Worm (Caenorhabditis elegans): Measurements from ENCODE around the gene srg-61.

Gene srg-61

DNA sequence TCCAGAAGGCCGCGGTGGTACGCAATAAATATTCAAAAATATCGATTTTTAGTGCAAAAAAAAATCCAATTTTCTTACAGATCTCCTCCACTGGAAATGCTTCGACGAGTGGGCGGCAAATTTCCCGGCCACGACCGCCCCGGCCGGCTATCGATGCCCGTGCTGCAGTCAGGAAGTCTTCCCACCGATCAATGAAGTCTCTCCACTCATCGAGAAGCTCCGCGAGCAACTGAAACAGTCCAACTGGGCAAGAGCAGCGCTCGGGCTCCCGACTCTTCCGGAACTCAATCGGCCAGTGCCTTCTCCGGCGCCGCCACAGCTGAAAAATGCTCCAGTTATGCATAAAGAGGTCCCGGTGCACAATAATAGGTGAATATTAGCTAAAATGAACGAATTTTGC is 44.2 kb downstream of the srg-61 start, which contains the start of gene Y45G12B.3:
Gene Y45G12B.3 (minus strand): TSS at position 320 of the 400 bp plus-strand sequence.
- no peak for TF ChIP-seq ceh-30 (tag; optimal IDR thresholded peaks at IDR 0.05)
- TF ChIP-seq K02D7.2 (tag; optimal IDR thresholded peaks at IDR 0.05), result no peak
- no peak for TF ChIP-seq fkh-6 (tag; optimal IDR thresholded peaks at IDR 0.05)
- TF ChIP-seq ets-4 (tag; optimal IDR thresholded peaks at IDR 0.05), result no peak
- no peak for TF ChIP-seq nhr-232 (tag; optimal IDR thresholded peaks at IDR 0.05)
- TF ChIP-seq lin-11 (tag; optimal IDR thresholded peaks at IDR 0.05), result no peak
- TF ChIP-seq dmd-4 (tag; optimal IDR thresholded peaks at IDR 0.05; ENCODE audit: borderline replicate concordance), result no peak
- TF ChIP-seq lim-6 (tag; optimal IDR thresholded peaks at IDR 0.05), result no peak
- no peak for TF ChIP-seq F13H6.1 (tag; optimal IDR thresholded peaks at IDR 0.05)
- no peak for TF ChIP-seq C38D4.7 (GFP tag; optimal IDR thresholded peaks at IDR 0.05)
- no peak for TF ChIP-seq nhr-11 (tag; optimal IDR thresholded peaks at IDR 0.05)
- no peak for TF ChIP-seq eyg-1 (tag; optimal IDR thresholded peaks at IDR 0.05)

DNA sequence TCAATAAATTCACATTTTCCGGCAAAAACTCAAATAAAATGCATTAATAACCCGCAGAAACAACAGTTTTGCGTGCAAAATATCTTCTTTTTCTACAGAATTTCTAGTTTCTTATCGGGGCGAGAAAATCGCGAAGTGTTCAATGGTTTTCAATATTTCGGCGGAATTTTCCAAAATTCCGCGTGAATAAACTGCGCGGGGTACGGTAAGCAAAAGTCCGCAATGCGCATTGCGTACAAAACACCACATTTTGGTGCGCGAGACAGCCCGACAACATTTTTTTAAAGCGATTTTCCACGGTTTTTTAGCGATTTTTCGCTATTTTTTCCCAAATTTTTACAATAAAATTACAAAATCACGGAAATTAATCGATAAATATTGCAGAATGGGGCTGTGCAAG is 45.7 kb downstream of the srg-61 start, which contains the start of gene Y45G12B.2:
Gene Y45G12B.2 (plus strand): TSS at position 383 of the 400 bp plus-strand sequence.
- TF ChIP-seq hlh-6 (tag; optimal IDR thresholded peaks at IDR 0.05) (no peak), sdc-2 (tag; optimal IDR thresholded peaks at IDR 0.05) (no peak), che-1 (tag; optimal IDR thresholded peaks at IDR 0.05) (no peak), ceh-34 (tag; optimal IDR thresholded peaks at IDR 0.05) (no peak), pat-9 (tag; optimal IDR thresholded peaks at IDR 0.05) (no peak), nfya-1 (tag; optimal IDR thresholded peaks at IDR 0.05) (peak; percentile 78), tbx-7 (tag; optimal IDR thresholded peaks at IDR 0.05) (no peak), ceh-31 (tag; optimal IDR thresholded peaks at IDR 0.05) (peak; percentile 36), F13H6.1 (tag; optimal IDR thresholded peaks at IDR 0.05) (no peak), nhr-11 (tag; optimal IDR thresholded peaks at IDR 0.05) (no peak), C38D4.7 (GFP tag; optimal IDR thresholded peaks at IDR 0.05) (no peak), mec-3 (tag; optimal IDR thresholded peaks at IDR 0.05; ENCODE audit: borderline replicate concordance) (no peak), ahr-1 (tag; optimal IDR thresholded peaks at IDR 0.05) (no peak), ceh-18 (tag; optimal IDR thresholded peaks at IDR 0.05) (peak; percentile 51), unc-55 (GFP tag; optimal IDR thresholded peaks at IDR 0.05) (no peak), ceh-30 (tag; optimal IDR thresholded peaks at IDR 0.05) (peak; percentile 4), pros-1 (tag; optimal IDR thresholded peaks at IDR 0.05) (no peak), fax-1 (tag; optimal IDR thresholded peaks at IDR 0.05) (no peak), tbx-2 (tag; optimal IDR thresholded peaks at IDR 0.05) (peak; percentile 15), ama-1 (optimal IDR thresholded peaks at IDR 0.05) (no peak), ztf-16 (tag; optimal IDR thresholded peaks at IDR 0.05) (peak; percentile 14), pag-3 (tag; optimal IDR thresholded peaks at IDR 0.05; ENCODE audit: borderline replicate concordance) (no peak), zip-5 (tag; optimal IDR thresholded peaks at IDR 0.05) (no peak), npax-4 (tag; optimal IDR thresholded peaks at IDR 0.05) (no peak), T23F11.4 (GFP tag; optimal IDR thresholded peaks at IDR 0.05) (no peak), hlh-30 (tag; optimal IDR thresholded peaks at IDR 0.05; ENCODE audit: insufficient read depth) (peak; percentile 13), hlh-15 (tag; optimal IDR thresholded peaks at IDR 0.05) (no peak), ceh-45 (GFP tag; IDR thresholded peaks at IDR 0.05) (no peak), eyg-1 (tag; optimal IDR thresholded peaks at IDR 0.05) (no peak), C08G9.2 (tag; optimal IDR thresholded peaks at IDR 0.05) (no peak), pha-2 (tag; optimal IDR thresholded peaks at IDR 0.05) (no peak), pqm-1 (tag; optimal IDR thresholded peaks at IDR 0.05) (no peak), ceh-48 (tag; optimal IDR thresholded peaks at IDR 0.05) (peak; percentile 36), rnt-1 (tag; optimal IDR thresholded peaks at IDR 0.05) (no peak), K09A11.1 (tag; optimal IDR thresholded peaks at IDR 0.05; ENCODE audit: insufficient read depth) (no peak), ceh-14 (tag; optimal IDR thresholded peaks at IDR 0.05) (no peak)

Data from whole organism, late embryonic.